Worm (Caenorhabditis elegans) whole organism, L1 larva: ENCODE data around the gene F27B10.1.
A peak's percentile ranks its signal among the peaks of the same experiment; 100 is the strongest.

Experiments
- C04F5.9 ChIP-seq: sonication (generic microtip); optimal IDR thresholded peaks from 2 replicates; lab custom pipeline; 2016; ENCODE audit warnings: missing genetic modification characterization, missing compliant biosample characterization
- C34B4.2 ChIP-seq: sonication (generic microtip); optimal IDR thresholded peaks from 2 replicates; lab custom pipeline; 2017; ENCODE audit warnings: mild to moderate bottlenecking, missing genetic modification characterization, missing compliant biosample characterization
- F16B12.6 ChIP-seq: fragments of 150-350 bp; optimal IDR thresholded peaks from 2 replicates; lab custom pipeline; 2014; ENCODE audit warnings: missing biosample characterization, missing genetic modification characterization
- alr-1 ChIP-seq: fragments of 200-800 bp; sonication (Bioruptor generic); optimal IDR thresholded peaks from 2 replicates; lab custom pipeline; 2018; ENCODE audit warnings: borderline replicate concordance, mild to moderate bottlenecking, missing genetic modification characterization, missing compliant biosample characterization
- ama-1 ChIP-seq: fragments of 150-350 bp; optimal IDR thresholded peaks from 2 replicates; lab custom pipeline; 2014
- ceh-82 ChIP-seq, 3 experiments: fragments of 150-350 bp in 1 of 3; sonication (generic microtip) in 2 of 3; optimal IDR thresholded peaks; 2 replicates each; lab custom pipeline; 2014 to 2017; ENCODE audit warnings: missing biosample characterization in 3 of 3, missing genetic modification characterization in 3 of 3
- ceh-90 ChIP-seq: sonication (generic microtip); optimal IDR thresholded peaks from 2 replicates; lab custom pipeline; 2016; ENCODE audit warnings: missing genetic modification characterization, missing compliant biosample characterization
- dpl-1 ChIP-seq, 3 experiments: fragments of 150-350 bp in 2 of 3; sonication (generic microtip) in 1 of 3; optimal IDR thresholded peaks; 2 replicates each; lab custom pipeline; 2014 to 2017; ENCODE audit warnings: missing biosample characterization in 3 of 3, missing genetic modification characterization in 3 of 3, missing genetic modification reagents in 3 of 3
- efl-1 ChIP-seq, 4 experiments: fragments of 150-350 bp; optimal IDR thresholded peaks in 3 of 4; peaks in 1 of 4; 1 replicate in 1 of 4; 2 replicates in 3 of 4; lab custom pipeline; 2014; ENCODE audit warnings: missing biosample characterization in 2 of 4, missing genetic modification characterization in 2 of 4, missing genetic modification reagents in 2 of 4
- efl-3 ChIP-seq: fragments of 200-800 bp; sonication (Bioruptor generic); optimal IDR thresholded peaks from 2 replicates; lab custom pipeline; 2018; ENCODE audit warnings: mild to moderate bottlenecking, missing genetic modification characterization, missing compliant biosample characterization
- egl-13 ChIP-seq: sonication (generic microtip); optimal IDR thresholded peaks from 2 replicates; lab custom pipeline; 2016; ENCODE audit warnings: missing genotype, missing genetic modification reagents, missing genetic modification characterization, missing compliant biosample characterization
- elt-2 ChIP-seq: sonication (generic microtip); optimal IDR thresholded peaks from 2 replicates; lab custom pipeline; 2016; ENCODE audit warnings: missing genetic modification characterization, mild to moderate bottlenecking, inconsistent platforms, missing compliant biosample characterization, missing genetic modification reagents
- elt-3 ChIP-seq, 6 experiments: fragments of 150-350 bp in 1 of 6; sonication (generic microtip); optimal IDR thresholded peaks; 2 replicates each; lab custom pipeline; 2017 to 2018; ENCODE audit warnings: missing biosample characterization in 6 of 6, missing genetic modification characterization in 6 of 6, inconsistent platforms in 1 of 6
- fkh-10 ChIP-seq: sonication (generic microtip); optimal IDR thresholded peaks from 2 replicates; lab custom pipeline; 2017; ENCODE audit warnings: missing biosample characterization, missing genetic modification reagents, missing genetic modification characterization
- fos-1 ChIP-seq: fragments of 150-350 bp; optimal IDR thresholded peaks from 2 replicates; lab custom pipeline; 2014; ENCODE audit warnings: missing biosample characterization, missing genetic modification characterization
- irx-1 ChIP-seq: sonication (generic microtip); optimal IDR thresholded peaks from 2 replicates; lab custom pipeline; 2016; ENCODE audit warnings: missing genetic modification characterization, missing compliant biosample characterization
- isw-1 ChIP-seq: fragments of 200-800 bp; sonication (Bioruptor generic); IDR thresholded peaks from 2 replicates; pipeline ENCODE4 v1.3.6; 2022; ENCODE audit warnings: missing genetic modification characterization, missing compliant biosample characterization
- jun-1 ChIP-seq: fragments of 150-350 bp; optimal IDR thresholded peaks from 2 replicates; lab custom pipeline; 2014; ENCODE audit warnings: missing biosample characterization, missing genetic modification reagents, missing genetic modification characterization
- lin-13 ChIP-seq: fragments of 150-350 bp; optimal IDR thresholded peaks from 2 replicates; lab custom pipeline; 2014; ENCODE audit warnings: missing biosample characterization, missing genetic modification reagents, missing genetic modification characterization
- lin-14 ChIP-seq: fragments of 200-800 bp; sonication (Bioruptor generic); optimal IDR thresholded peaks from 2 replicates; lab custom pipeline; 2018; ENCODE audit warnings: mild to moderate bottlenecking, missing genetic modification characterization, moderate library complexity, missing compliant biosample characterization
- lin-39 ChIP-seq: fragments of 150-350 bp; optimal IDR thresholded peaks from 2 replicates; lab custom pipeline; 2014; ENCODE audit warnings: missing biosample characterization, missing genetic modification reagents, missing genetic modification characterization
- lir-3 ChIP-seq: sonication (generic microtip); optimal IDR thresholded peaks from 2 replicates; lab custom pipeline; 2016; ENCODE audit warnings: mild to moderate bottlenecking, missing genetic modification characterization, moderate library complexity, missing compliant biosample characterization; ENCODE audit not compliant: poor library complexity
- mdl-1 ChIP-seq, 2 experiments: fragments of 150-350 bp; optimal IDR thresholded peaks; 2 replicates each; lab custom pipeline; 2014 to 2017; ENCODE audit warnings: missing biosample characterization in 2 of 2, missing genetic modification characterization in 2 of 2, inconsistent platforms in 1 of 2
- nhr-12 ChIP-seq: sonication (generic microtip); optimal IDR thresholded peaks from 2 replicates; lab custom pipeline; 2017; ENCODE audit warnings: missing biosample characterization, missing genetic modification characterization
- nhr-20 ChIP-seq: sonication (generic microtip); optimal IDR thresholded peaks from 2 replicates; lab custom pipeline; 2016; ENCODE audit warnings: mild to moderate bottlenecking, missing genetic modification characterization, missing compliant biosample characterization
- nhr-28 ChIP-seq: fragments of 150-350 bp; optimal IDR thresholded peaks from 2 replicates; lab custom pipeline; 2014; ENCODE audit warnings: missing biosample characterization, missing genetic modification characterization
- nhr-77 ChIP-seq: fragments of 150-350 bp; optimal IDR thresholded peaks from 2 replicates; lab custom pipeline; 2014; ENCODE audit warnings: missing biosample characterization, missing genetic modification characterization
- pag-3 ChIP-seq: sonication (generic microtip); optimal IDR thresholded peaks from 2 replicates; lab custom pipeline; 2017; ENCODE audit warnings: missing genetic modification characterization, mild to moderate bottlenecking, missing compliant biosample characterization, antibody characterized with exemption, borderline replicate concordance; ENCODE audit not compliant: insufficient read depth
- pax-3 ChIP-seq: fragments of 200-800 bp; sonication (Bioruptor generic); optimal IDR thresholded peaks from 2 replicates; lab custom pipeline; 2018; ENCODE audit warnings: mild to moderate bottlenecking, missing genetic modification characterization, moderate library complexity, missing compliant biosample characterization
- snpc-4 ChIP-seq: fragments of 150-350 bp; optimal IDR thresholded peaks from 2 replicates; lab custom pipeline; 2014; ENCODE audit warnings: missing biosample characterization, missing genetic modification characterization
- snu-23 ChIP-seq: sonication (generic microtip); optimal IDR thresholded peaks from 2 replicates; lab custom pipeline; 2016; ENCODE audit warnings: missing genetic modification characterization, missing compliant biosample characterization
- sox-4 ChIP-seq: sonication (generic microtip); optimal IDR thresholded peaks from 2 replicates; lab custom pipeline; 2016; ENCODE audit warnings: missing genetic modification characterization, missing compliant biosample characterization
- unc-130 ChIP-seq: fragments of 150-350 bp; optimal IDR thresholded peaks from 2 replicates; lab custom pipeline; 2017; ENCODE audit warnings: missing biosample characterization, missing genetic modification characterization, inconsistent platforms
- unc-98 ChIP-seq: fragments of 200-800 bp; sonication (Bioruptor generic); IDR thresholded peaks from 2 replicates; pipeline ENCODE4 v1.3.6; 2022; ENCODE audit warnings: missing genetic modification characterization, missing compliant biosample characterization
- vab-15 ChIP-seq: sonication (generic microtip); optimal IDR thresholded peaks from 2 replicates; lab custom pipeline; 2017; ENCODE audit warnings: missing genotype, mild to moderate bottlenecking, missing genetic modification characterization, missing compliant biosample characterization
- xbp-1 ChIP-seq: sonication (generic microtip); optimal IDR thresholded peaks from 2 replicates; lab custom pipeline; 2016; ENCODE audit warnings: missing genetic modification characterization, missing compliant biosample characterization
- zag-1 ChIP-seq: fragments of 150-350 bp; optimal IDR thresholded peaks from 2 replicates; lab custom pipeline; 2014; ENCODE audit warnings: missing biosample characterization, missing genetic modification characterization
- ztf-11 ChIP-seq, 2 experiments: sonication (generic microtip); optimal IDR thresholded peaks; 2 replicates each; lab custom pipeline; 2016 to 2017; ENCODE audit warnings: missing genetic modification characterization in 2 of 2, missing biosample characterization in 1 of 2, missing compliant biosample characterization in 1 of 2
- ztf-4 ChIP-seq: fragments of 150-350 bp; optimal IDR thresholded peaks from 2 replicates; lab custom pipeline; 2014; ENCODE audit warnings: missing biosample characterization, missing genetic modification characterization

F27B10.1 gene

DNA sequence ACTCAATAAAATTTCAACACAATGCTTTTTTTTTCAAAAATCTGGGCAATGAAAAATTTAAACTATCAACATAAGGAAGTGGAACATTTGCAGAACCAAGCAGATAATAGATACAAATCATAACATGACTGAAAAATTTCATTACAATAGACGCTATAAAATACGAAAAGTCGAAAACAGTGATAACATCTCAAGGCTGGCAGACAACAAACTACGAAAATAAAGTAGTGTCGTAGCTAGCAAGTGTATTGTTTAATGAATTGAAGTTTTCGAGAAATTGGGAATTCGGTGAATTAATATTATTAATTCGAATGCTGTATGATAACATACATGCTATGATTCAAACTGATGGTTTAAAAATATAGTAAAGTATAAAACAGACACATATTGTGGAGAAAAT lies 24.4 kb downstream of the F27B10.1 start:
- no peak for TF ChIP-seq efl-1 (optimal IDR thresholded peaks at IDR 0.05; lab: Kevin White, UChicago)
- TF ChIP-seq efl-1 (GFP tag; optimal IDR thresholded peaks at IDR 0.05 in 1 of 2; lab: Kevin White, UChicago): peak in 1 of 2 experiments; percentile 6
- TF ChIP-seq fos-1 (tag; lab: Kevin White, UChicago): no peak
- TF ChIP-seq elt-2 (tag; lab: Kevin White, UChicago): no peak
- no peak for TF ChIP-seq nhr-77 (tag; lab: Kevin White, UChicago)

DNA sequence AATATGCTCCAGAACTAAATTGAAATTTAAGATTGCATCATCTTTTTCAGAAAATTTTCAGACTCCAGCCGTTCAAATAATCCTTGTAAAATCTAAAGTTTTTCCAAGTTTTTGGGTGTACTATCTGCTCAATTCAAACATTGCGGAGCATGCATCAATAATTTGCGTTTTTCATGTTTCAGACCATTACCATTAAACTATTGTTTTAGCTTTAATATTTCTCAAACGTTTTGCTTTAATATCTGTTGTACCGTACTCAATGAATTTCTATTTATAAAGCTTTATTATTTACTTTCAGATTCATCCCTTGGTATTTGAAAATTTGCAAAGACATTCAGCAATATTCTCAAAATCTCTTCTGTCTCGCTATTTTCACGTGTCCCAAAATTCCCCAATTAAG lies 30.8 kb downstream of the F27B10.1 start, which contains the start of gene odr-2:
Gene odr-2, plus strand, starts transcription at position 301 of the 400 bp plus-strand sequence.
- TF ChIP-seq C04F5.9: no peak
- no peak for TF ChIP-seq elt-2 (tag; lab: Kevin White, UChicago)
- TF ChIP-seq snu-23 (GFP tag; lab: Kevin White, UChicago): no peak
- TF ChIP-seq zag-1: no peak
- no peak for TF ChIP-seq pax-3 (tag; lab: Kevin White, UChicago)
- no peak for TF ChIP-seq mdl-1 (tag; optimal IDR thresholded peaks at IDR 0.05; lab: Kevin White, UChicago)
- TF ChIP-seq dpl-1 (GFP tag; optimal IDR thresholded peaks at IDR 0.05; lab: Kevin White, UChicago): no peak
- no peak for TF ChIP-seq unc-130 (tag; lab: Kevin White, UChicago)
- TF ChIP-seq ceh-90 (tag; lab: Kevin White, UChicago): no peak
- no peak for TF ChIP-seq egl-13 (tag; lab: Kevin White, UChicago)
- TF ChIP-seq ceh-82 (tag; optimal IDR thresholded peaks at IDR 0.05; lab: Kevin White, UChicago): no peak
- no peak for TF ChIP-seq efl-3 (GFP tag; lab: Kevin White, UChicago)
- no peak for TF ChIP-seq lin-39 (tag; lab: Kevin White, UChicago)
- no peak for TF ChIP-seq sox-4 (tag; lab: Kevin White, UChicago)
- no peak for TF ChIP-seq pag-3 (tag; lab: Kevin White, UChicago)
- TF ChIP-seq nhr-12: no peak
- TF ChIP-seq C34B4.2 (tag; lab: Kevin White, UChicago): no peak
- TF ChIP-seq nhr-28: no peak
- no peak for TF ChIP-seq unc-98
- no peak for TF ChIP-seq ztf-11 (tag; optimal IDR thresholded peaks at IDR 0.05; lab: Kevin White, UChicago)

DNA sequence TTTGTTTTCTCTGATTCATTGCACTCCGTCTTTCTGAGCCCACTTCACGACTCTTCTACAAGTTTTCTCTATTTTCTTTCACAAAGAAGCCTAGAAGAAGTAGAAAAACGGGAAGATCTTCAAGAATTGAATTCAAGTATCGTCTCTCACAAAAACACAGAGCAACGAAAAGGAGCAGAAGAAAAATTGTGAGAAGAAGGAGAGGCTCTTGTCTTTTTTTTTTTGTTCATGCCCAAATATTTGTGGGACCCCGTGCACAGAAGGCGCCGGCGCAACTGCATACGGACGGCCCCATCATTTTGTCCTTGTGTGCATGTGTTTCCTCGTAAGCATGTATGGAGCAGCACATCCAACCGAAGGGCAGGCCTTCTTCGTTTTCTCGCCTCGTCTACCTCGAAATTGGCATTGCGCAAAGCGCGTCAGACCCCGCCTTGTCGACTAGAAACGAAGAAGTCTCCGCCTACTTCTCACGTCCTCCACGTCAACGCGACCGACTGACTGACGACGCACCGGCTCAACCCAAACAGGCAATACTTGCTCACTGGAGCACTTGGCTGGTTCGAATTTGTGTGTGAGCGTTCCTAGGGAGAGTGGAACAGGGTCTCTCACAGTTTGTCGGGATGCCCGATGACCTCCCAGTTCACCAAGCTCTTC lies 34.2 kb downstream of the F27B10.1 start:
- peak; percentile 44 for TF ChIP-seq lin-14 (GFP tag; lab: Kevin White, UChicago)
- TF ChIP-seq fkh-10 (GFP tag; lab: Kevin White, UChicago): peak; percentile 60
- TF ChIP-seq F16B12.6 (tag; lab: Kevin White, UChicago): no peak
- TF ChIP-seq ztf-4 (tag; lab: Kevin White, UChicago): no peak
- no peak for TF ChIP-seq isw-1 (GFP tag; lab: Robert Waterston, UW)
- no peak for TF ChIP-seq lin-13
- TF ChIP-seq vab-15 (tag; lab: Kevin White, UChicago): no peak
- TF ChIP-seq xbp-1: no peak

DNA sequence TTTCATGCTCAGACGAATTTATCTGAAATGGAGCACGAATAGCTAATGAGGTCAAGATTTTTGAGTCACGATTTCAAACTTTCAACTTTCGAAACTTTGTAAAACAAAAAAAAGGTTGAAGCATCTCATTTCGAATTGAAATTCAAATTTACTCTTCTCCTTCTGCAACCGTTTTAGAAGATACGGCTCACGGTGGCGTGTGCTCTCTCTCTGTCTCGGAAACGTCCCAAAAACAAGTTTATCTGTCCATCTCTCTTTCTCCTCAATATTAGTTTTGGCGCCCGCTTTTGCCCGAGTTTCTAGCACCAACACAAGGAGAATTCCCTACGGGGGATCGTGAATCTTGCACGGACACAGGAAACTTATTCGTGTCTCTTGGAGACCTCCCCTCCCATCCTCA lies 38.0 kb downstream of the F27B10.1 start:
- no peak for TF ChIP-seq xbp-1
- TF ChIP-seq jun-1 (tag; lab: Kevin White, UChicago): no peak
- no peak for TF ChIP-seq elt-3 (tag; optimal IDR thresholded peaks at IDR 0.05; lab: Kevin White, UChicago)
- no peak for TF ChIP-seq irx-1 (tag; lab: Kevin White, UChicago)
- no peak for TF ChIP-seq ama-1 (lab: Kevin White, UChicago)
- TF ChIP-seq elt-2 (tag; lab: Kevin White, UChicago): no peak
- no peak for TF ChIP-seq nhr-20 (tag; lab: Kevin White, UChicago)
- TF ChIP-seq lin-39 (tag; lab: Kevin White, UChicago): no peak
- TF ChIP-seq alr-1: no peak
- no peak for TF ChIP-seq snpc-4
- TF ChIP-seq lin-14 (GFP tag; lab: Kevin White, UChicago): peak; percentile 26
- TF ChIP-seq lir-3 (tag; lab: Kevin White, UChicago): no peak
- peak; percentile 55 for TF ChIP-seq fkh-10 (GFP tag; lab: Kevin White, UChicago)
